Worm (Caenorhabditis elegans): ENCODE data around the gene ztf-25.
"Not testable (repeated sequence)": the region's sequence is repeated elsewhere in the genome, so short reads cannot be mapped to it uniquely, and the experiment has no call there.

ztf-25 gene

ce11 chrV:17607797-17608196 lies 6.2 kb downstream of the ztf-25 start, which contains the start of gene srz-91:
Gene srz-91, plus strand, starts transcription at chrV:17608097.
- TF ChIP-seq hlh-4 (tag; optimal IDR thresholded peaks at IDR 0.05) = no peak
- TF ChIP-seq hpl-2 (GFP tag; optimal IDR thresholded peaks at IDR 0.05) = no peak
- no peak for TF ChIP-seq egl-13 (tag; optimal IDR thresholded peaks at IDR 0.05)
- no peak for TF ChIP-seq Y116A8C.19 (tag; optimal IDR thresholded peaks at IDR 0.05; ENCODE audit: borderline replicate concordance)
- no peak for TF ChIP-seq vab-15 (tag; optimal IDR thresholded peaks at IDR 0.05)
- no peak for TF ChIP-seq C04F5.9 (tag; optimal IDR thresholded peaks at IDR 0.05)
- no peak for TF ChIP-seq skn-1 (tag; optimal IDR thresholded peaks at IDR 0.05)
- TF ChIP-seq unc-62 (GFP tag; optimal IDR thresholded peaks at IDR 0.05) = no peak
- no peak for TF ChIP-seq unc-86 (tag; optimal IDR thresholded peaks at IDR 0.05)
- no peak for TF ChIP-seq lin-14 (GFP tag; optimal IDR thresholded peaks at IDR 0.05)
- TF ChIP-seq nhr-77 (tag; optimal IDR thresholded peaks at IDR 0.05) = no peak
- no peak for TF ChIP-seq snu-23 (GFP tag; optimal IDR thresholded peaks at IDR 0.05)
- TF ChIP-seq aha-1 (tag; optimal IDR thresholded peaks at IDR 0.05) = no peak
- no peak for TF ChIP-seq ceh-88 (GFP tag; IDR thresholded peaks at IDR 0.05)
- no peak for TF ChIP-seq nhr-12 (tag; optimal IDR thresholded peaks at IDR 0.05)
- no peak for TF ChIP-seq lsy-2 (tag; optimal IDR thresholded peaks at IDR 0.05)
- no peak for TF ChIP-seq fos-1 (tag; optimal IDR thresholded peaks at IDR 0.05)

ce11 chrV:17610503-17610902 lies 8.9 kb downstream of the ztf-25 start, which contains the start of gene Y6G8.15:
Gene Y6G8.15, minus strand, starts transcription at chrV:17610603.
- not testable (repeated sequence) for TF ChIP-seq nhr-28 (tag; optimal IDR thresholded peaks at IDR 0.05); efl-3 (GFP tag; optimal IDR thresholded peaks at IDR 0.05); ama-1 (optimal IDR thresholded peaks at IDR 0.05)

DNA sequence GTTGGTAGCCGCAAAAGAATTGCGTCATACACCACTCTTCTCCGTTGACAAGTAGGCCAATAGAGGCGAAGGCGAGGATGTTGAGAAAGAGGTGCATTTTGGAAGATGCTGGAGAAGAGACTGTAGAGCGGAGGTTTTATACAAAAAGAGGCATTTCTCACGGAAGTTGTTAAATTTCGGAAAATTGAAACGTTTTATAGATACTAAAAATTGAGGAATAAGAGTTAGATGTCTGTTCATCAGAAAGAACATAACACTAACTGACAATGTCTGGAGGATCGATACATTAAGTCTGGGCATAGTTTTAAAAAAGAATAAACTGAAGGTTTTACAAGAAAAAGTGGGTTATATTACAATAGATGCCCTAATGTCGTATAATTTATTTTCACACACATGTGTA lies 12.6 kb downstream of the ztf-25 start, which contains the start of gene Y6G8.14:
Y6G8.14 (minus strand) TSS at position 101 of the 400 bp plus-strand sequence.
- TF ChIP-seq nhr-76 (tag; optimal IDR thresholded peaks at IDR 0.05) (no peak), jun-1 (tag; optimal IDR thresholded peaks at IDR 0.05) (no peak)

ce11 chrV:17615609-17616008 lies 14.0 kb downstream of the ztf-25 start, which contains the start of gene Y6G8.5:
Gene Y6G8.5, minus strand, starts transcription at chrV:17615709.
- no peak for TF ChIP-seq efl-1 (optimal IDR thresholded peaks at IDR 0.05)
- TF ChIP-seq efl-1 (GFP tag; optimal IDR thresholded peaks at IDR 0.05 in 1 of 2) = peak in 1 of 2 experiments; percentile 2
- no peak for TF ChIP-seq nhr-77 (tag; optimal IDR thresholded peaks at IDR 0.05)
- no peak for TF ChIP-seq grh-1 (GFP tag; IDR thresholded peaks at IDR 0.05)
- TF ChIP-seq efl-3 (GFP tag; optimal IDR thresholded peaks at IDR 0.05) = no peak
- TF ChIP-seq lin-14 (GFP tag; optimal IDR thresholded peaks at IDR 0.05) = no peak
- no peak for TF ChIP-seq nhr-84 (tag; optimal IDR thresholded peaks at IDR 0.05)
- peak; percentile 12 for TF ChIP-seq elt-2 (tag; optimal IDR thresholded peaks at IDR 0.05)

- TF ChIP-seq nhr-76 (tag; optimal IDR thresholded peaks at IDR 0.05) (no peak), elt-2 (tag; optimal IDR thresholded peaks at IDR 0.05) (peak; percentile 72), snu-23 (GFP tag; optimal IDR thresholded peaks at IDR 0.05) (no peak)
Measured at ce11 chrV:17616807-17617206, 15.2 kb downstream of the ztf-25 start, which contains the start of gene Y6G8.6. Gene Y6G8.6, minus strand, starts transcription at chrV:17616904.

ce11 chrV:17620266-17620665 lies 18.6 kb downstream of the ztf-25 start, which contains the start of gene Y6G8.8:
Gene Y6G8.8, plus strand, starts transcription at chrV:17620566.
- TF ChIP-seq mab-9 (GFP tag; IDR thresholded peaks at IDR 0.05) (no peak), egl-13 (tag; optimal IDR thresholded peaks at IDR 0.05) (no peak), alr-1 (tag; optimal IDR thresholded peaks at IDR 0.05; ENCODE audit: borderline replicate concordance) (no peak), zip-4 (GFP tag; optimal IDR thresholded peaks at IDR 0.05) (no peak), lin-39 (tag; optimal IDR thresholded peaks at IDR 0.05) (no peak)

ce11 chrV:17623230-17623629 lies 21.6 kb downstream of the ztf-25 start, which contains the start of gene F57G4.1:
Gene F57G4.1, plus strand, starts transcription at chrV:17623530.
- no peak for TF ChIP-seq hlh-4 (tag; optimal IDR thresholded peaks at IDR 0.05)
- no peak for TF ChIP-seq unc-62 (GFP tag; optimal IDR thresholded peaks at IDR 0.05)
- no peak for TF ChIP-seq egl-13 (tag; optimal IDR thresholded peaks at IDR 0.05)
- no peak for TF ChIP-seq ces-1 (GFP tag; optimal IDR thresholded peaks at IDR 0.05)
- no peak for TF ChIP-seq fos-1 (tag; optimal IDR thresholded peaks at IDR 0.05)
- TF ChIP-seq nhr-85 (tag) = no peak
- no peak for TF ChIP-seq blmp-1 (tag; optimal IDR thresholded peaks at IDR 0.05)
- no peak for TF ChIP-seq snpc-4 (tag; optimal IDR thresholded peaks at IDR 0.05)
- no peak for TF ChIP-seq sup-37 (GFP tag; optimal IDR thresholded peaks at IDR 0.05)
- no peak for TF ChIP-seq unc-30 (tag; optimal IDR thresholded peaks at IDR 0.05)
- TF ChIP-seq nhr-20 (tag; optimal IDR thresholded peaks at IDR 0.05) = no peak
- no peak for TF ChIP-seq nhr-71 (tag; optimal IDR thresholded peaks at IDR 0.05)
- no peak for TF ChIP-seq ama-1 (optimal IDR thresholded peaks at IDR 0.05)
- TF ChIP-seq tlp-1 (tag; optimal IDR thresholded peaks at IDR 0.05) = no peak
- TF ChIP-seq nhr-237 (tag; optimal IDR thresholded peaks at IDR 0.05) = no peak
- no peak for TF ChIP-seq egl-27 (tag; optimal IDR thresholded peaks at IDR 0.05)
- no peak for TF ChIP-seq irx-1 (tag; optimal IDR thresholded peaks at IDR 0.05)
